Worm (Caenorhabditis elegans) whole organism, young adult: ENCODE results near the gene atgp-2.

Source experiments
- C06A6.2 ChIP-seq: fragments of 200-800 bp; sonication (Bioruptor generic); conservative IDR thresholded peaks from 2 replicates; pipeline ENCODE4 v1.3.6; 2022; ENCODE audit warnings: missing genetic modification characterization, missing compliant biosample characterization
- C17E4.6 ChIP-seq: fragments of 200-800 bp; sonication (Bioruptor generic); IDR thresholded peaks from 2 replicates; pipeline ENCODE4 v1.3.6; 2022; ENCODE audit warnings: missing genetic modification reagents, missing genetic modification characterization, missing compliant biosample characterization
- F10E7.11 ChIP-seq: sonication (generic microtip); optimal IDR thresholded peaks from 2 replicates; lab custom pipeline; 2017; ENCODE audit warnings: mild to moderate bottlenecking, missing genetic modification characterization, moderate library complexity, missing compliant biosample characterization
- F39B2.1 ChIP-seq: fragments of 200-800 bp; sonication (Bioruptor generic); IDR thresholded peaks from 2 replicates; pipeline ENCODE4 v1.3.6; 2022; ENCODE audit warnings: missing genetic modification reagents, missing genetic modification characterization, missing compliant biosample characterization
- K12H6.12 ChIP-seq: fragments of 200-800 bp; sonication (Bioruptor generic); optimal IDR thresholded peaks from 2 replicates; lab custom pipeline; 2018; ENCODE audit warnings: mild to moderate bottlenecking, missing genetic modification characterization, missing compliant biosample characterization
- T26A5.8 ChIP-seq: sonication (generic microtip); optimal IDR thresholded peaks from 2 replicates; lab custom pipeline; 2016; ENCODE audit warnings: missing genetic modification characterization, missing compliant biosample characterization
- Y53G8AR.9 ChIP-seq: fragments of 200-800 bp; sonication (Bioruptor generic); conservative IDR thresholded peaks from 2 replicates; pipeline ENCODE4 v1.3.6; 2022; ENCODE audit warnings: missing genetic modification reagents, missing genetic modification characterization, missing compliant biosample characterization
- Y56A3A.18 ChIP-seq: fragments of 200-800 bp; sonication (Bioruptor generic); IDR thresholded peaks from 2 replicates; pipeline ENCODE4 v1.3.6; 2022; ENCODE audit warnings: missing genetic modification reagents, missing genetic modification characterization, missing compliant biosample characterization
- ama-1 ChIP-seq, 3 experiments: fragments of 150-350 bp in 1 of 3; sonication (generic microtip) in 2 of 3; optimal IDR thresholded peaks; 2 replicates each; lab custom pipeline; 2014 to 2018; ENCODE audit warnings: missing biosample characterization in 2 of 3, missing genetic modification characterization in 2 of 3, missing genetic modification reagents in 2 of 3
- attf-5 ChIP-seq: fragments of 200-800 bp; sonication (Bioruptor generic); optimal IDR thresholded peaks from 2 replicates; lab custom pipeline; 2018; ENCODE audit warnings: mild to moderate bottlenecking, missing genetic modification characterization, missing compliant biosample characterization
- ceh-40 ChIP-seq: fragments of 200-800 bp; sonication (Bioruptor generic); IDR thresholded peaks from 2 replicates; pipeline ENCODE4 v1.3.6; 2022; ENCODE audit warnings: missing genetic modification characterization, missing compliant biosample characterization
- ceh-58 ChIP-seq: fragments of 200-800 bp; sonication (Bioruptor generic); IDR thresholded peaks from 2 replicates; pipeline ENCODE4 v1.3.6; 2022; ENCODE audit warnings: missing genetic modification characterization, missing compliant biosample characterization
- dox-1 ChIP-seq: fragments of 200-800 bp; sonication (Bioruptor generic); IDR thresholded peaks from 2 replicates; pipeline ENCODE4 v1.3.6; 2022; ENCODE audit warnings: missing genetic modification reagents, missing genetic modification characterization, missing compliant biosample characterization
- efl-1 ChIP-seq: fragments of 150-350 bp; optimal IDR thresholded peaks from 2 replicates; lab custom pipeline; 2014; ENCODE audit warnings: missing biosample characterization, missing genetic modification reagents, missing genetic modification characterization
- egl-18 ChIP-seq: fragments of 200-800 bp; sonication (Bioruptor generic); IDR thresholded peaks from 2 replicates; pipeline ENCODE4 v1.3.6; 2022; ENCODE audit warnings: missing genetic modification reagents, missing genetic modification characterization, missing compliant biosample characterization
- ets-4 ChIP-seq: fragments of 200-800 bp; sonication (Bioruptor generic); optimal IDR thresholded peaks from 2 replicates; lab custom pipeline; 2018; ENCODE audit warnings: mild to moderate bottlenecking, missing genetic modification characterization, missing compliant biosample characterization
- hmg-20 ChIP-seq: fragments of 200-800 bp; sonication (Bioruptor generic); IDR thresholded peaks from 2 replicates; pipeline ENCODE4 v1.3.6; 2022; ENCODE audit warnings: missing genetic modification reagents, missing genetic modification characterization, missing compliant biosample characterization
- lag-1 ChIP-seq: fragments of 200-800 bp; sonication (Bioruptor generic); IDR thresholded peaks from 2 replicates; pipeline ENCODE4 v1.3.6; 2022; ENCODE audit warnings: missing genetic modification reagents, missing genetic modification characterization, missing compliant biosample characterization
- let-607 ChIP-seq, 2 experiments: fragments of 200-800 bp in 1 of 2; sonication (Bioruptor generic) in 1 of 2; sonication (generic microtip) in 1 of 2; optimal IDR thresholded peaks; 2 replicates each; lab custom pipeline; 2016 to 2018; ENCODE audit warnings: mild to moderate bottlenecking in 2 of 2, missing compliant biosample characterization in 2 of 2, missing genetic modification characterization in 2 of 2, moderate library complexity in 2 of 2, missing genotype in 1 of 2
- lir-1 ChIP-seq: fragments of 200-800 bp; sonication (Bioruptor generic); conservative IDR thresholded peaks from 2 replicates; pipeline ENCODE4 v1.3.6; 2022; ENCODE audit warnings: missing genetic modification reagents, missing genetic modification characterization, missing compliant biosample characterization
- lsl-1 ChIP-seq: fragments of 200-800 bp; sonication (Bioruptor generic); optimal IDR thresholded peaks from 2 replicates; lab custom pipeline; 2018; ENCODE audit warnings: mild to moderate bottlenecking, missing genetic modification characterization, moderate library complexity, missing compliant biosample characterization
- lsy-27 ChIP-seq: sonication (generic microtip); optimal IDR thresholded peaks from 2 replicates; lab custom pipeline; 2017; ENCODE audit warnings: missing genetic modification characterization, mild to moderate bottlenecking, missing compliant biosample characterization, antibody characterized with exemption, missing genotype, borderline replicate concordance; ENCODE audit not compliant: insufficient read depth
- madf-3 ChIP-seq: fragments of 200-800 bp; sonication (Bioruptor generic); IDR thresholded peaks from 2 replicates; pipeline ENCODE4 v1.3.6; 2022; ENCODE audit warnings: missing genetic modification reagents, missing genetic modification characterization, missing compliant biosample characterization
- madf-6 ChIP-seq: fragments of 200-800 bp; sonication (Bioruptor generic); IDR thresholded peaks from 2 replicates; pipeline ENCODE4 v1.3.6; 2022; ENCODE audit warnings: missing genetic modification reagents, missing genetic modification characterization, missing compliant biosample characterization
- madf-8 ChIP-seq: fragments of 200-800 bp; sonication (Bioruptor generic); conservative IDR thresholded peaks from 2 replicates; pipeline ENCODE4 v1.3.6; 2022; ENCODE audit warnings: missing genetic modification reagents, missing genetic modification characterization, missing compliant biosample characterization
- mcd-1 ChIP-seq: fragments of 200-800 bp; sonication (Bioruptor generic); IDR thresholded peaks from 2 replicates; pipeline ENCODE4 v1.3.6; 2022; ENCODE audit warnings: missing genetic modification reagents, missing genetic modification characterization, missing compliant biosample characterization
- mxl-1 ChIP-seq: sonication (generic microtip); optimal IDR thresholded peaks from 2 replicates; lab custom pipeline; 2016; ENCODE audit warnings: missing genetic modification characterization, missing compliant biosample characterization
- nhr-80 ChIP-seq: sonication (generic microtip); optimal IDR thresholded peaks from 2 replicates; lab custom pipeline; 2016; ENCODE audit warnings: missing genetic modification characterization, missing compliant biosample characterization
- pbrm-1 ChIP-seq: fragments of 200-800 bp; sonication (Bioruptor generic); IDR thresholded peaks from 2 replicates; pipeline ENCODE4 v1.3.6; 2022; ENCODE audit warnings: missing genetic modification reagents, missing genetic modification characterization, missing compliant biosample characterization
- tbp1 ChIP-seq: fragments of 200-800 bp; sonication (Bioruptor generic); optimal IDR thresholded peaks from 2 replicates; lab custom pipeline; 2018; ENCODE audit warnings: mild to moderate bottlenecking, missing genetic modification characterization, missing compliant biosample characterization
- tbx-9 ChIP-seq: sonication (generic microtip); optimal IDR thresholded peaks from 2 replicates; lab custom pipeline; 2016; ENCODE audit warnings: borderline replicate concordance, missing genetic modification characterization, inconsistent platforms, missing compliant biosample characterization
- tlf-1 ChIP-seq: fragments of 200-800 bp; sonication (Bioruptor generic); optimal IDR thresholded peaks from 2 replicates; lab custom pipeline; 2018; ENCODE audit warnings: mild to moderate bottlenecking, missing genetic modification characterization, missing compliant biosample characterization
- unc-130 ChIP-seq: sonication (generic microtip); optimal IDR thresholded peaks from 2 replicates; lab custom pipeline; 2016; ENCODE audit warnings: missing genetic modification reagents, missing genetic modification characterization, missing compliant biosample characterization
- xnd-1 ChIP-seq: sonication (generic microtip); optimal IDR thresholded peaks from 2 replicates; lab custom pipeline; 2016; ENCODE audit warnings: missing genotype, missing genetic modification reagents, missing genetic modification characterization, missing compliant biosample characterization
- ztf-18 ChIP-seq: sonication (generic microtip); optimal IDR thresholded peaks from 2 replicates; lab custom pipeline; 2016; ENCODE audit warnings: missing genotype, mild to moderate bottlenecking, missing genetic modification characterization, missing compliant biosample characterization
- ztf-22 ChIP-seq: fragments of 200-800 bp; sonication (Bioruptor generic); optimal IDR thresholded peaks from 2 replicates; lab custom pipeline; 2018; ENCODE audit warnings: mild to moderate bottlenecking, missing genetic modification characterization, moderate library complexity, missing compliant biosample characterization
- ztf-26 ChIP-seq: sonication (generic microtip); optimal IDR thresholded peaks from 2 replicates; lab custom pipeline; 2017; ENCODE audit warnings: missing genetic modification characterization, missing compliant biosample characterization
- ztf-3 ChIP-seq: fragments of 200-800 bp; sonication (Bioruptor generic); optimal IDR thresholded peaks from 2 replicates; lab custom pipeline; 2018; ENCODE audit warnings: mild to moderate bottlenecking, missing genetic modification characterization, missing compliant biosample characterization
- ztf-6 ChIP-seq: fragments of 200-800 bp; sonication (Bioruptor generic); IDR thresholded peaks from 2 replicates; pipeline ENCODE4 v1.3.6; 2022; ENCODE audit warnings: missing genetic modification reagents, missing genetic modification characterization, missing compliant biosample characterization

Gene atgp-2

ce11 chrII:14622758-14623157 lies 21.1 kb downstream of the atgp-2 start, which contains the start of gene mltn-10:
Gene mltn-10, plus strand, starts transcription at chrII:14623058.
- TF ChIP-seq ztf-18 = no peak
- no peak for TF ChIP-seq ceh-40 (GFP tag; lab: Robert Waterston, UW)
- TF ChIP-seq ama-1 (optimal IDR thresholded peaks at IDR 0.05; lab: Kevin White, UChicago) = no peak
- TF ChIP-seq ama-1 (GFP tag; optimal IDR thresholded peaks at IDR 0.05; lab: Kevin White, UChicago) = no peak
- no peak for TF ChIP-seq lsy-27 (tag; lab: Kevin White, UChicago)
- TF ChIP-seq Y56A3A.18 (GFP tag; lab: Robert Waterston, UW) = no peak
- no peak for TF ChIP-seq F10E7.11 (tag; lab: Kevin White, UChicago)
- TF ChIP-seq F39B2.1 (GFP tag; lab: Robert Waterston, UW) = no peak
- no peak for TF ChIP-seq T26A5.8
- TF ChIP-seq tbp1 (GFP tag; lab: Kevin White, UChicago) = no peak
- TF ChIP-seq madf-6 (GFP tag; lab: Robert Waterston, UW) = no peak
- no peak for TF ChIP-seq pbrm-1 (GFP tag; lab: Robert Waterston, UW)
- TF ChIP-seq dox-1 (GFP tag; lab: Robert Waterston, UW) = no peak
- no peak for TF ChIP-seq ztf-26 (tag; lab: Kevin White, UChicago)
- TF ChIP-seq hmg-20 (GFP tag; lab: Robert Waterston, UW) = no peak
- TF ChIP-seq lsl-1 (GFP tag; lab: Kevin White, UChicago) = no peak
- TF ChIP-seq madf-8 (GFP tag; lab: Robert Waterston, UW) = no peak
- no peak for TF ChIP-seq egl-18 (GFP tag; lab: Robert Waterston, UW)

- no peak for TF ChIP-seq ztf-6 (GFP tag; lab: Robert Waterston, UW)
- no peak for TF ChIP-seq ets-4 (GFP tag; lab: Kevin White, UChicago)
Measured at ce11 chrII:14620730-14621129, 23.2 kb downstream of the atgp-2 start.

- TF ChIP-seq egl-18 (GFP tag; lab: Robert Waterston, UW) (no peak), C06A6.2 (GFP tag; lab: Robert Waterston, UW) (no peak), nhr-80 (no peak), tlf-1 (GFP tag; lab: Kevin White, UChicago) (no peak), K12H6.12 (tag; lab: Kevin White, UChicago) (no peak), ztf-3 (GFP tag; lab: Kevin White, UChicago) (no peak), lir-1 (GFP tag; lab: Robert Waterston, UW) (no peak), ztf-22 (GFP tag; lab: Kevin White, UChicago) (no peak), attf-5 (GFP tag; lab: Kevin White, UChicago) (no peak)
Measured at ce11 chrII:14619806-14620205, 24.1 kb downstream of the atgp-2 start.

- no peak for TF ChIP-seq let-607 (tag; optimal IDR thresholded peaks at IDR 0.05; lab: Kevin White, UChicago)
- TF ChIP-seq egl-18 (GFP tag; lab: Robert Waterston, UW) = no peak
- TF ChIP-seq ceh-58 (GFP tag; lab: Robert Waterston, UW) = no peak
- no peak for TF ChIP-seq mxl-1 (tag; lab: Kevin White, UChicago)
- TF ChIP-seq xnd-1 (tag; lab: Kevin White, UChicago) = no peak
- TF ChIP-seq ceh-40 (GFP tag; lab: Robert Waterston, UW) = no peak
- no peak for TF ChIP-seq tbx-9
- TF ChIP-seq tlf-1 (GFP tag; lab: Kevin White, UChicago) = no peak
- no peak for TF ChIP-seq madf-3 (GFP tag; lab: Robert Waterston, UW)
- no peak for TF ChIP-seq ztf-22 (GFP tag; lab: Kevin White, UChicago)
- TF ChIP-seq unc-130 (GFP tag; lab: Kevin White, UChicago) = no peak
- no peak for TF ChIP-seq Y53G8AR.9 (GFP tag; lab: Robert Waterston, UW)
- no peak for TF ChIP-seq efl-1
- TF ChIP-seq mcd-1 (GFP tag; lab: Robert Waterston, UW) = no peak
- no peak for TF ChIP-seq lag-1
- TF ChIP-seq C17E4.6 (GFP tag; lab: Robert Waterston, UW) = no peak
Measured at ce11 chrII:14618764-14619163, 25.1 kb downstream of the atgp-2 start.
